Fruit fly (Drosophila melanogaster): ENCODE results near the gene Etfb.

The Etfb gene

dm6 chr3R:29773833-29774324 is 28.9 kb downstream of the Etfb start:
- TF ChIP-seq Hnf4 (GFP tag; optimal IDR thresholded peaks at IDR 0.05) (peak; percentile 38), CG9705 (GFP tag; optimal IDR thresholded peaks at IDR 0.05) (peak; percentile 58), lola (GFP tag; optimal IDR thresholded peaks at IDR 0.05) (no peak), woc (GFP tag; optimal IDR thresholded peaks at IDR 0.05) (peak; percentile 79), Abd-B (GFP tag; optimal IDR thresholded peaks at IDR 0.05) (no peak), CG32264 (GFP tag; optimal IDR thresholded peaks at IDR 0.05) (peak; percentile 52), sage (GFP tag; optimal IDR thresholded peaks at IDR 0.05) (no peak), fru (GFP tag; optimal IDR thresholded peaks at IDR 0.05) (peak; percentile 80), Rel (GFP tag; optimal IDR thresholded peaks at IDR 0.05) (no peak), Rel (tag; optimal IDR thresholded peaks at IDR 0.05) (peak; percentile 90), Sp1 (GFP tag; optimal IDR thresholded peaks at IDR 0.05) (peak; percentile 77), GATAd (GFP tag; optimal IDR thresholded peaks at IDR 0.05) (no peak), tai (GFP tag; optimal IDR thresholded peaks at IDR 0.05) (peak; percentile 43), dmrt93B (GFP tag; optimal IDR thresholded peaks at IDR 0.05) (peak; percentile 61), HLH106 (tag; optimal IDR thresholded peaks at IDR 0.05) (peak; percentile 81), ey (GFP tag; optimal IDR thresholded peaks at IDR 0.05) (peak; percentile 90), foxo (GFP tag; optimal IDR thresholded peaks at IDR 0.05) (peak; percentile 51 to 85), Mio (GFP tag; optimal IDR thresholded peaks at IDR 0.05) (peak; percentile 46), sv (GFP tag; optimal IDR thresholded peaks at IDR 0.05) (peak; percentile 75), rgr (GFP tag; optimal IDR thresholded peaks at IDR 0.05) (peak; percentile 78), br (GFP tag; optimal IDR thresholded peaks at IDR 0.05) (peak; percentile 84), OdsH (GFP tag; optimal IDR thresholded peaks at IDR 0.05) (peak; percentile 77), Hr78 (GFP tag; optimal IDR thresholded peaks at IDR 0.05) (no peak), h (GFP tag; optimal IDR thresholded peaks at IDR 0.05) (peak; percentile 69)

dm6 chr3R:29772795-29773331 is 29.9 kb downstream of the Etfb start:
- TF ChIP-seq dsf (GFP tag; optimal IDR thresholded peaks at IDR 0.05; ENCODE audit: borderline replicate concordance) (no peak), CG9705 (GFP tag; optimal IDR thresholded peaks at IDR 0.05) (no peak), CG32264 (GFP tag; optimal IDR thresholded peaks at IDR 0.05) (no peak), br (GFP tag; optimal IDR thresholded peaks at IDR 0.05) (no peak), Mio (GFP tag; optimal IDR thresholded peaks at IDR 0.05) (no peak), Jra (GFP tag; optimal IDR thresholded peaks at IDR 0.05) (no peak), OdsH (GFP tag; optimal IDR thresholded peaks at IDR 0.05) (peak; percentile 53), sv (GFP tag; optimal IDR thresholded peaks at IDR 0.05) (no peak), brk (GFP tag; optimal IDR thresholded peaks at IDR 0.05) (no peak), Sp1 (GFP tag; optimal IDR thresholded peaks at IDR 0.05) (peak; percentile 56), Dif (GFP tag; optimal IDR thresholded peaks at IDR 0.05; ENCODE audit: partially characterized antibody) (peak; percentile 94), foxo (GFP tag; optimal IDR thresholded peaks at IDR 0.05) (peak in 1 of 2 experiments; percentile 10), N (GFP tag; optimal IDR thresholded peaks at IDR 0.05) (peak; percentile 26), sage (GFP tag; optimal IDR thresholded peaks at IDR 0.05) (no peak), Hnf4 (GFP tag; optimal IDR thresholded peaks at IDR 0.05) (peak; percentile 43), pan (optimal IDR thresholded peaks at IDR 0.05) (no peak), Myc (optimal IDR thresholded peaks at IDR 0.05) (no peak), HLH106 (tag; optimal IDR thresholded peaks at IDR 0.05) (no peak), Hr83 (GFP tag; optimal IDR thresholded peaks at IDR 0.05; ENCODE audit: poor library complexity, severe bottlenecking) (peak; percentile 63), Rel (GFP tag; optimal IDR thresholded peaks at IDR 0.05) (no peak), Rel (tag; optimal IDR thresholded peaks at IDR 0.05) (peak; percentile 85), rgr (GFP tag; optimal IDR thresholded peaks at IDR 0.05) (peak; percentile 20), fru (GFP tag; optimal IDR thresholded peaks at IDR 0.05) (peak; percentile 14), GATAd (GFP tag; optimal IDR thresholded peaks at IDR 0.05) (no peak), ey (GFP tag; optimal IDR thresholded peaks at IDR 0.05) (no peak), usp (GFP tag; optimal IDR thresholded peaks at IDR 0.05) (no peak), Dfd (GFP tag; optimal IDR thresholded peaks at IDR 0.05) (no peak), lola (GFP tag; optimal IDR thresholded peaks at IDR 0.05) (no peak), dmrt93B (GFP tag; optimal IDR thresholded peaks at IDR 0.05) (no peak), Abd-B (GFP tag; optimal IDR thresholded peaks at IDR 0.05) (no peak), woc (GFP tag; optimal IDR thresholded peaks at IDR 0.05) (no peak), psq (GFP tag; optimal IDR thresholded peaks at IDR 0.05) (peak; percentile 64), dl (GFP tag; optimal IDR thresholded peaks at IDR 0.05; ENCODE audit: insufficient read depth in 1 of 2, partially characterized antibody in 2 of 2) (peak; percentile 34 to 87), h (GFP tag; optimal IDR thresholded peaks at IDR 0.05) (peak; percentile 83), jim (GFP tag; optimal IDR thresholded peaks at IDR 0.05) (peak; percentile 79), CrebA (GFP tag; optimal IDR thresholded peaks at IDR 0.05; ENCODE audit: borderline replicate concordance) (peak; percentile 10), Vsx2 (GFP tag; optimal IDR thresholded peaks at IDR 0.05; ENCODE audit: partially characterized antibody) (peak; percentile 3), tai (GFP tag; optimal IDR thresholded peaks at IDR 0.05) (no peak), Hr78 (GFP tag; optimal IDR thresholded peaks at IDR 0.05) (no peak)

Data from whole organism, wandering third instar larva.